Fruit fly (Drosophila melanogaster) whole organism, wandering third instar larva: ENCODE measurements around the gene arm.
A peak's percentile ranks its signal among the peaks of the same experiment; 100 is the strongest.

Experiments
- Abd-B ChIP-seq: fragments of >200 bp; optimal IDR thresholded peaks from 2 replicates; lab custom pipeline; 2017; ENCODE audit warnings: missing biosample characterization, missing genetic modification characterization
- CG32264 ChIP-seq: fragments of 200-800 bp; sonication (Bioruptor generic); optimal IDR thresholded peaks from 2 replicates; lab custom pipeline; 2016; ENCODE audit warnings: missing biosample characterization, missing genetic modification characterization
- CG9705 ChIP-seq: fragments of 200-800 bp; sonication (Bioruptor generic); optimal IDR thresholded peaks from 2 replicates; lab custom pipeline; 2018; ENCODE audit warnings: missing biosample characterization, mild to moderate bottlenecking, missing genetic modification characterization
- CrebA ChIP-seq: fragments of 200-800 bp; sonication (Bioruptor generic); optimal IDR thresholded peaks from 2 replicates; lab custom pipeline; 2016; ENCODE audit warnings: missing biosample characterization, mild to moderate bottlenecking, missing genetic modification characterization, borderline replicate concordance
- Dfd ChIP-seq: fragments of >200 bp; optimal IDR thresholded peaks from 2 replicates; lab custom pipeline; 2017; ENCODE audit warnings: missing biosample characterization, missing genetic modification characterization
- Dif ChIP-seq: fragments of 200-275, 200-300 bp; sonication (Bioruptor generic); optimal IDR thresholded peaks from 2 replicates; lab custom pipeline; 2018; ENCODE audit warnings: missing biosample characterization, missing genetic modification characterization; ENCODE audit not compliant: partially characterized antibody
- GATAd ChIP-seq: sonication (Bioruptor generic); optimal IDR thresholded peaks from 2 replicates; lab custom pipeline; 2016; ENCODE audit warnings: missing biosample characterization, missing genetic modification characterization
- HLH106 ChIP-seq: fragments of 200-800 bp; optimal IDR thresholded peaks from 3 replicates; lab custom pipeline; 2019; ENCODE audit warnings: missing biosample characterization, mild to moderate bottlenecking, missing genetic modification characterization, moderate library complexity
- Hnf4 ChIP-seq: fragments of 200-800 bp; sonication (Bioruptor generic); optimal IDR thresholded peaks from 2 replicates; lab custom pipeline; 2016; ENCODE audit warnings: missing biosample characterization, mild to moderate bottlenecking, missing genetic modification characterization
- Hr78 ChIP-seq: fragments of >200 bp; optimal IDR thresholded peaks from 2 replicates; lab custom pipeline; 2017; ENCODE audit warnings: missing biosample characterization, missing genetic modification characterization
- Hr83 ChIP-seq: fragments of 200-300 bp; sonication (Bioruptor generic); optimal IDR thresholded peaks from 2 replicates; lab custom pipeline; 2016; ENCODE audit warnings: missing biosample characterization, mild to moderate bottlenecking, missing genetic modification characterization, moderate library complexity; ENCODE audit not compliant: poor library complexity, severe bottlenecking
- Jra ChIP-seq: sonication (Bioruptor generic); optimal IDR thresholded peaks from 2 replicates; lab custom pipeline; 2016; ENCODE audit warnings: missing biosample characterization, missing genetic modification characterization
- Mio ChIP-seq: sonication (Bioruptor generic); optimal IDR thresholded peaks from 2 replicates; lab custom pipeline; 2016; ENCODE audit warnings: missing biosample characterization, missing genetic modification characterization
- Myc ChIP-seq: fragments of >200 bp; optimal IDR thresholded peaks from 2 replicates; lab custom pipeline; 2017
- N ChIP-seq: fragments of >200 bp; optimal IDR thresholded peaks from 2 replicates; lab custom pipeline; 2018; ENCODE audit warnings: missing biosample characterization, missing external identifiers, missing genetic modification characterization
- OdsH ChIP-seq: fragments of 200-800 bp; sonication (Bioruptor generic); optimal IDR thresholded peaks from 2 replicates; lab custom pipeline; 2016; ENCODE audit warnings: missing biosample characterization, mild to moderate bottlenecking, missing genetic modification characterization
- Rel ChIP-seq, 2 experiments: fragments of 200-800 bp; sonication (Bioruptor generic) in 1 of 2; optimal IDR thresholded peaks; 2 replicates in 1 of 2; 3 replicates in 1 of 2; lab custom pipeline; 2016 to 2019; ENCODE audit warnings: mild to moderate bottlenecking in 2 of 2, missing biosample characterization in 2 of 2, missing genetic modification characterization in 2 of 2, moderate library complexity in 1 of 2
- Sp1 ChIP-seq: fragments of 200-800 bp; sonication (Bioruptor generic); optimal IDR thresholded peaks from 3 replicates; lab custom pipeline; 2019; ENCODE audit warnings: missing biosample characterization, mild to moderate bottlenecking, missing genetic modification characterization, moderate library complexity
- Vsx2 ChIP-seq: fragments of 200-300, 225-300 bp; sonication (Bioruptor generic); optimal IDR thresholded peaks from 2 replicates; lab custom pipeline; 2018; ENCODE audit warnings: missing biosample characterization, missing genetic modification characterization; ENCODE audit not compliant: partially characterized antibody
- br ChIP-seq: fragments of 200-800 bp; sonication (Bioruptor generic); optimal IDR thresholded peaks from 2 replicates; lab custom pipeline; 2016; ENCODE audit warnings: missing biosample characterization, missing genetic modification characterization
- brk ChIP-seq: fragments of 200-800 bp; sonication (Bioruptor generic); optimal IDR thresholded peaks from 2 replicates; lab custom pipeline; 2016; ENCODE audit warnings: missing biosample characterization, mild to moderate bottlenecking, missing genetic modification characterization
- dl ChIP-seq, 2 experiments: fragments of 175-275, 200-275 bp in 1 of 2; fragments of 200-275 bp in 1 of 2; sonication (Bioruptor generic); optimal IDR thresholded peaks; lab custom pipeline; 2018; ENCODE audit warnings: mild to moderate bottlenecking in 2 of 2, missing biosample characterization in 2 of 2, missing genetic modification characterization in 2 of 2, moderate library complexity in 2 of 2; ENCODE audit not compliant: partially characterized antibody in 2 of 2, insufficient read depth in 1 of 2
- dmrt93B ChIP-seq: fragments of 200-800 bp; sonication (Bioruptor generic); optimal IDR thresholded peaks from 2 replicates; lab custom pipeline; 2018; ENCODE audit warnings: missing biosample characterization, mild to moderate bottlenecking, missing genetic modification characterization
- dsf ChIP-seq: sonication (Bioruptor generic); optimal IDR thresholded peaks from 2 replicates; lab custom pipeline; 2016; ENCODE audit warnings: missing biosample characterization, missing genetic modification characterization, borderline replicate concordance
- ey ChIP-seq: fragments of 200-800 bp; sonication (Bioruptor generic); optimal IDR thresholded peaks from 2 replicates; lab custom pipeline; 2016; ENCODE audit warnings: missing biosample characterization, missing genetic modification characterization
- foxo ChIP-seq, 2 experiments: fragments of 200-800 bp; sonication (Bioruptor generic); optimal IDR thresholded peaks; 2 replicates in 1 of 2; 3 replicates in 1 of 2; lab custom pipeline; 2016 to 2017; ENCODE audit warnings: missing biosample characterization in 2 of 2, missing genetic modification characterization in 2 of 2
- fru ChIP-seq: fragments of 200-800 bp; sonication (Bioruptor generic); optimal IDR thresholded peaks from 3 replicates; lab custom pipeline; 2016; ENCODE audit warnings: missing biosample characterization, mild to moderate bottlenecking, missing genetic modification characterization
- h ChIP-seq: fragments of 200-800 bp; sonication (Bioruptor generic); optimal IDR thresholded peaks from 3 replicates; lab custom pipeline; 2016; ENCODE audit warnings: missing biosample characterization, mild to moderate bottlenecking, missing genetic modification characterization
- jim ChIP-seq: fragments of 175-275, 200-325 bp; sonication (Bioruptor generic); optimal IDR thresholded peaks from 2 replicates; lab custom pipeline; 2016; ENCODE audit warnings: missing biosample characterization, mild to moderate bottlenecking, missing genetic modification characterization
- lola ChIP-seq: fragments of >200 bp; optimal IDR thresholded peaks from 2 replicates; lab custom pipeline; 2017; ENCODE audit warnings: missing biosample characterization, missing genetic modification characterization
- pan ChIP-seq: fragments of >200 bp; optimal IDR thresholded peaks from 2 replicates; lab custom pipeline; 2017
- psq ChIP-seq: fragments of 200-800 bp; sonication (Bioruptor generic); optimal IDR thresholded peaks from 3 replicates; lab custom pipeline; 2017; ENCODE audit warnings: missing biosample characterization, mild to moderate bottlenecking, missing genetic modification characterization, moderate library complexity
- rgr ChIP-seq: fragments of 200-800 bp; sonication (Bioruptor generic); optimal IDR thresholded peaks from 3 replicates; lab custom pipeline; 2016; ENCODE audit warnings: missing biosample characterization, mild to moderate bottlenecking, missing genetic modification characterization
- sage ChIP-seq: fragments of 200-800 bp; sonication (Bioruptor generic); optimal IDR thresholded peaks from 2 replicates; lab custom pipeline; 2016; ENCODE audit warnings: missing biosample characterization, mild to moderate bottlenecking, missing genetic modification characterization
- sv ChIP-seq: fragments of 200-800 bp; sonication (Bioruptor generic); optimal IDR thresholded peaks from 3 replicates; lab custom pipeline; 2016; ENCODE audit warnings: missing biosample characterization, missing genetic modification characterization
- tai ChIP-seq: sonication (Bioruptor generic); optimal IDR thresholded peaks from 2 replicates; lab custom pipeline; 2016; ENCODE audit warnings: missing biosample characterization, missing genetic modification characterization
- usp ChIP-seq: fragments of >200 bp; optimal IDR thresholded peaks from 2 replicates; lab custom pipeline; 2017; ENCODE audit warnings: missing biosample characterization, missing genetic modification characterization
- woc ChIP-seq: sonication (Bioruptor generic); optimal IDR thresholded peaks from 2 replicates; lab custom pipeline; 2016; ENCODE audit warnings: missing biosample characterization, mild to moderate bottlenecking, missing genetic modification characterization

The arm gene

dm6 chrX:1940020-1940419 lies 39.6 kb upstream of the arm start, which contains the start of the genes CG3857 and CG3587:
TSS of gene CG3857 (minus strand) at chrX:1940040.
TSS of gene CG3587 (plus strand) at chrX:1940307.
- TF ChIP-seq h (GFP tag; lab: Kevin White, UChicago) = peak; percentile 86
- no peak for TF ChIP-seq CrebA
- peak; percentile 80 for TF ChIP-seq fru (GFP tag; lab: Kevin White, UChicago)
- peak; percentile 84 for TF ChIP-seq rgr (GFP tag; lab: Kevin White, UChicago)
- TF ChIP-seq Hr78 (GFP tag; lab: Kevin White, UChicago) = no peak
- TF ChIP-seq dl (GFP tag; optimal IDR thresholded peaks at IDR 0.05; lab: Kevin White, UChicago; ENCODE audit: insufficient read depth in 1 of 2, partially characterized antibody in 2 of 2) = no peak
- TF ChIP-seq CG32264 (GFP tag; lab: Kevin White, UChicago) = no peak
- TF ChIP-seq jim (GFP tag; lab: Kevin White, UChicago) = no peak
- peak; percentile 53 for TF ChIP-seq dsf
- TF ChIP-seq tai (GFP tag; lab: Kevin White, UChicago) = no peak
- TF ChIP-seq Mio (GFP tag; lab: Kevin White, UChicago) = no peak
- peak; percentile 62 for TF ChIP-seq GATAd (GFP tag; lab: Kevin White, UChicago)
- no peak for TF ChIP-seq sage (GFP tag; lab: Kevin White, UChicago)
- no peak for TF ChIP-seq Dfd (GFP tag; lab: Kevin White, UChicago)
- TF ChIP-seq pan = no peak
- no peak for TF ChIP-seq Rel (GFP tag; optimal IDR thresholded peaks at IDR 0.05; lab: Kevin White, UChicago)
- peak; percentile 34 for TF ChIP-seq Rel (tag; optimal IDR thresholded peaks at IDR 0.05; lab: Kevin White, UChicago)
- TF ChIP-seq Sp1 (GFP tag; lab: Kevin White, UChicago) = peak; percentile 79
- peak; percentile 81 for TF ChIP-seq ey (GFP tag; lab: Kevin White, UChicago)
- TF ChIP-seq Vsx2 = no peak
- TF ChIP-seq Abd-B (GFP tag; lab: Kevin White, UChicago) = no peak
- no peak for TF ChIP-seq N
- peak; percentile 61 for TF ChIP-seq CG9705 (GFP tag; lab: Kevin White, UChicago)
- no peak for TF ChIP-seq brk (GFP tag; lab: Kevin White, UChicago)
- TF ChIP-seq Hr83 (GFP tag; lab: Kevin White, UChicago) = peak; percentile 18
- TF ChIP-seq psq (GFP tag; lab: Kevin White, UChicago) = peak; percentile 74
- no peak for TF ChIP-seq usp
- TF ChIP-seq Myc (lab: Kevin White, UChicago) = peak; percentile 99
- TF ChIP-seq OdsH (GFP tag; lab: Kevin White, UChicago) = peak; percentile 71
- TF ChIP-seq Dif (GFP tag; lab: Kevin White, UChicago) = no peak
- TF ChIP-seq lola (GFP tag; lab: Kevin White, UChicago) = no peak
- TF ChIP-seq foxo (GFP tag; optimal IDR thresholded peaks at IDR 0.05; lab: Kevin White, UChicago) = peak in 1 of 2 experiments; percentile 83
- TF ChIP-seq br (GFP tag; lab: Kevin White, UChicago) = peak; percentile 82
- peak; percentile 82 for TF ChIP-seq Hnf4 (GFP tag; lab: Kevin White, UChicago)
- TF ChIP-seq HLH106 = peak; percentile 79
- TF ChIP-seq Jra (GFP tag; lab: Kevin White, UChicago) = peak; percentile 60
- peak; percentile 83 for TF ChIP-seq sv (GFP tag; lab: Kevin White, UChicago)
- TF ChIP-seq woc = peak; percentile 96
- TF ChIP-seq dmrt93B = peak; percentile 69

DNA sequence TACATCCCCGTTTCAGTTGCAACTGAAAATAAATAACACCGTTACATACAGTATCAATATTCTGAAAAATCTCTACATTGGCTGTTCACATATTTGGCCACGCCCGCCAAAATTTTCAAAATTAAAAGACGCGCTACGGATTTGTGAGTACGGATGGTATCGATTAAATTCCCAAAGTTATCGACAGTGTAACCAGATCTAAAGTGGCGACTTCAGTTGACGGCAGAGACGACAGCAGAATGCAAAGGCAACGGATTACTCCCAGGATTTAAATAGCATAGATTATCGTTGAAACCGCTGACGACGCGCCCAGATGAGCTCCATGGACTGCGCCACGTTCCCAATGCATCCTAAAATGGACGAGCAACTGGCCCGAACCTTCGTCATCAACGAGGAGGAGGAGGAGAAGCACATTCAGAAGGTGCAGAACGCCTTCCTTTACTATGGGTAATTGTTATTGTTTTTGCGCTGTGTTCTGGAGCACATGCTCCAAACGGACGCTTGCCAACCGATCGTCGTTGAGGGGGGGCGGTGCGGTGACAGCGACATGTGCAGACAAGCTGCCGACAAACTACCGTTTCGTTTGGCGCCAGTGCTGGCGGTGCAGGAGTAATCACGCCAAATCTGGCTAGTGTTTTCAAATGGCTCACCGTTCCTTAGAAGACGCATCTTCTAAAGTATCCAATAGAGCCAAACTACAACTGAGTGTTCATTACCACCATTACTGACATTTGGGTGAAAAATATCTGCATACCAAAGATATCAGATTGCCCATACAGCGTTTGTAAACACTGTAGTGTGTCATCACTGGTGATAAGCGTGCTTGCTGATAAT lies 27.2 kb upstream of the arm start, which contains the start of gene CG11596:
CG11596 (plus strand) TSS at position 211 of the 834 bp plus-strand sequence.
- TF ChIP-seq Myc (lab: Kevin White, UChicago) = peak; percentile 91
- peak; percentile 22 for TF ChIP-seq Sp1 (GFP tag; lab: Kevin White, UChicago)
- TF ChIP-seq fru (GFP tag; lab: Kevin White, UChicago) = no peak
- no peak for TF ChIP-seq sv (GFP tag; lab: Kevin White, UChicago)
- peak; percentile 34 for TF ChIP-seq HLH106
- peak; percentile 18 for TF ChIP-seq ey (GFP tag; lab: Kevin White, UChicago)
- TF ChIP-seq h (GFP tag; lab: Kevin White, UChicago) = peak; percentile 75
- no peak for TF ChIP-seq Abd-B (GFP tag; lab: Kevin White, UChicago)
- TF ChIP-seq, all 38 proteins: peak for 5
